Worm (Caenorhabditis elegans) whole organism, L2 larva: Measurements from ENCODE around the gene ntl-2.

ENCODE experiments used
- aly-2 ChIP-seq: fragments of 150-350 bp; optimal IDR thresholded peaks from 2 replicates; lab custom pipeline; 2014; ENCODE audit warnings: missing biosample characterization, missing genetic modification characterization
- lin-13 ChIP-seq: fragments of 150-350 bp; optimal IDR thresholded peaks from 2 replicates; lab custom pipeline; 2014; ENCODE audit warnings: missing biosample characterization, missing genetic modification reagents, missing genetic modification characterization
- lin-39 ChIP-seq: fragments of 150-350 bp; optimal IDR thresholded peaks from 2 replicates; lab custom pipeline; 2014; ENCODE audit warnings: missing biosample characterization, missing genetic modification reagents, missing genetic modification characterization
- sem-4 ChIP-seq: fragments of 150-350 bp; optimal IDR thresholded peaks from 2 replicates; lab custom pipeline; 2014; ENCODE audit warnings: missing biosample characterization, missing genetic modification reagents, missing genetic modification characterization
- skn-1 ChIP-seq: sonication (generic microtip); optimal IDR thresholded peaks from 2 replicates; lab custom pipeline; 2017; ENCODE audit warnings: missing biosample characterization, missing genetic modification characterization
- sma-3 ChIP-seq: sonication (generic microtip); optimal IDR thresholded peaks from 2 replicates; lab custom pipeline; 2016; ENCODE audit warnings: missing genetic modification reagents, missing genetic modification characterization, missing compliant biosample characterization
- sma-9 ChIP-seq, 2 experiments: fragments of 150-350 bp in 1 of 2; sonication (generic microtip) in 1 of 2; optimal IDR thresholded peaks; 2 replicates each; lab custom pipeline; 2014 to 2016; ENCODE audit warnings: missing genetic modification characterization in 2 of 2, mild to moderate bottlenecking in 1 of 2, missing biosample characterization in 1 of 2, missing compliant biosample characterization in 1 of 2, missing genetic modification reagents in 1 of 2, moderate library complexity in 1 of 2
- unc-39 ChIP-seq: fragments of 150-350 bp; optimal IDR thresholded peaks from 2 replicates; lab custom pipeline; 2014; ENCODE audit warnings: missing biosample characterization, missing genetic modification characterization
- unc-55 ChIP-seq: fragments of 150-350 bp; sonication (generic microtip); optimal IDR thresholded peaks from 3 replicates; lab custom pipeline; 2014; ENCODE audit warnings: missing biosample characterization, missing genetic modification reagents, missing genetic modification characterization
- zag-1 ChIP-seq: fragments of 150-350 bp; optimal IDR thresholded peaks from 2 replicates; lab custom pipeline; 2014; ENCODE audit warnings: missing biosample characterization, missing genetic modification characterization

ce11 chrII:4419956-4420355 lies 43.7 kb upstream of the ntl-2 start, which contains the start of gene bpnt-1:
- TF ChIP-seq skn-1 (tag; lab: Kevin White, UChicago), result no peak
- no peak for TF ChIP-seq sma-3
- no peak for TF ChIP-seq unc-55 (GFP tag; lab: Kevin White, UChicago)
- no peak for TF ChIP-seq lin-13 (GFP tag; lab: Kevin White, UChicago)
- no peak for TF ChIP-seq sem-4
- no peak for TF ChIP-seq unc-39 (tag; lab: Kevin White, UChicago)
- no peak for TF ChIP-seq zag-1
- TF ChIP-seq aly-2, result no peak
- no peak for TF ChIP-seq lin-39 (tag; lab: Kevin White, UChicago)
- TF ChIP-seq sma-9 (GFP tag; optimal IDR thresholded peaks at IDR 0.05; lab: Kevin White, UChicago), result peak; percentile 14
- TF ChIP-seq sma-9 (tag; optimal IDR thresholded peaks at IDR 0.05; lab: Kevin White, UChicago), result no peak
